Fruit fly (Drosophila melanogaster) whole organism, pupa: ENCODE data around the gene Pep.

Source experiments
- CG10348 ChIP-seq: fragments of 200-800 bp; sonication (Bioruptor generic); IDR thresholded peaks from 2 replicates; pipeline ENCODE4 v1.3.6; 2022; ENCODE audit warnings: missing biosample characterization, missing genetic modification characterization
- EcR ChIP-seq: fragments of 200-800 bp; sonication (Bioruptor generic); optimal IDR thresholded peaks from 3 replicates; lab custom pipeline; 2019; ENCODE audit warnings: missing biosample characterization, missing genetic modification characterization, mild to moderate bottlenecking, moderate library complexity, missing genetic modification reagents
- Ets98B ChIP-seq: fragments of 200-800 bp; sonication (Bioruptor generic); IDR thresholded peaks from 2 replicates; pipeline ENCODE4 v1.3.6; 2022; ENCODE audit warnings: missing biosample characterization, missing genetic modification characterization
- Pif1B ChIP-seq: fragments of 200-800 bp; sonication (Bioruptor generic); optimal IDR thresholded peaks from 3 replicates; lab custom pipeline; 2016; ENCODE audit warnings: missing biosample characterization, missing genetic modification characterization
- gl ChIP-seq: fragments of 200-800 bp; sonication (Bioruptor generic); optimal IDR thresholded peaks from 2 replicates; lab custom pipeline; 2018; ENCODE audit warnings: missing biosample characterization, mild to moderate bottlenecking, missing genetic modification characterization

- no peak for TF ChIP-seq gl (tag; lab: Kevin White, UChicago)
- peak; percentile 17 for TF ChIP-seq Pif1B
- peak; percentile 80 for TF ChIP-seq EcR (GFP tag; lab: Kevin White, UChicago)
- TF ChIP-seq CG10348 (GFP tag; lab: Robert Waterston, UW) = no peak
- peak; percentile 52; the same call in 1 of the 2 replicates for TF ChIP-seq Ets98B (GFP tag; lab: Robert Waterston, UW)
Measured at dm6 chr3L:17606629-17607287, 38.1 kb downstream of the Pep start.
